Worm (Caenorhabditis elegans) whole organism, L1 larva: ENCODE data around the gene bas-1.

ENCODE experiments used
- C04F5.9 ChIP-seq: sonication (generic microtip); optimal IDR thresholded peaks from 2 replicates; lab custom pipeline; 2016; ENCODE audit warnings: missing genetic modification characterization, missing compliant biosample characterization
- C16A3.4 ChIP-seq: fragments of 150-350 bp; optimal IDR thresholded peaks from 2 replicates; lab custom pipeline; 2014; ENCODE audit warnings: missing biosample characterization, missing genetic modification characterization
- F16B12.6 ChIP-seq: fragments of 150-350 bp; optimal IDR thresholded peaks from 2 replicates; lab custom pipeline; 2014; ENCODE audit warnings: missing biosample characterization, missing genetic modification characterization
- aly-2 ChIP-seq: fragments of 150-350 bp; optimal IDR thresholded peaks from 2 replicates; lab custom pipeline; 2014; ENCODE audit warnings: missing biosample characterization, missing genetic modification characterization
- ama-1 ChIP-seq: fragments of 150-350 bp; optimal IDR thresholded peaks from 2 replicates; lab custom pipeline; 2014
- ceh-8 ChIP-seq: fragments of 200-800 bp; sonication (Bioruptor generic); optimal IDR thresholded peaks from 2 replicates; lab custom pipeline; 2018; ENCODE audit warnings: mild to moderate bottlenecking, missing genetic modification characterization, moderate library complexity, missing compliant biosample characterization
- ceh-88 ChIP-seq: fragments of 200-800 bp; sonication (Bioruptor generic); IDR thresholded peaks from 2 replicates; pipeline ENCODE4 v1.3.6; 2022; ENCODE audit warnings: missing genetic modification characterization, missing compliant biosample characterization
- efl-1 ChIP-seq, 4 experiments: fragments of 150-350 bp; optimal IDR thresholded peaks in 3 of 4; peaks in 1 of 4; 1 replicate in 1 of 4; 2 replicates in 3 of 4; lab custom pipeline; 2014; ENCODE audit warnings: missing biosample characterization in 2 of 4, missing genetic modification characterization in 2 of 4, missing genetic modification reagents in 2 of 4
- egl-13 ChIP-seq: sonication (generic microtip); optimal IDR thresholded peaks from 2 replicates; lab custom pipeline; 2016; ENCODE audit warnings: missing genotype, missing genetic modification reagents, missing genetic modification characterization, missing compliant biosample characterization
- elt-2 ChIP-seq: sonication (generic microtip); optimal IDR thresholded peaks from 2 replicates; lab custom pipeline; 2016; ENCODE audit warnings: missing genetic modification characterization, mild to moderate bottlenecking, inconsistent platforms, missing compliant biosample characterization, missing genetic modification reagents
- elt-3 ChIP-seq, 6 experiments: fragments of 150-350 bp in 1 of 6; sonication (generic microtip); optimal IDR thresholded peaks; 2 replicates each; lab custom pipeline; 2017 to 2018; ENCODE audit warnings: missing biosample characterization in 6 of 6, missing genetic modification characterization in 6 of 6, inconsistent platforms in 1 of 6
- fkh-10 ChIP-seq: sonication (generic microtip); optimal IDR thresholded peaks from 2 replicates; lab custom pipeline; 2017; ENCODE audit warnings: missing biosample characterization, missing genetic modification reagents, missing genetic modification characterization
- fkh-4 ChIP-seq: sonication (generic microtip); optimal IDR thresholded peaks from 2 replicates; lab custom pipeline; 2016; ENCODE audit warnings: missing compliant biosample characterization, missing genetic modification characterization, borderline replicate concordance
- fos-1 ChIP-seq: fragments of 150-350 bp; optimal IDR thresholded peaks from 2 replicates; lab custom pipeline; 2014; ENCODE audit warnings: missing biosample characterization, missing genetic modification characterization
- grh-1 ChIP-seq: fragments of 200-800 bp; sonication (Bioruptor generic); IDR thresholded peaks from 2 replicates; pipeline ENCODE4 v1.3.6; 2022; ENCODE audit warnings: missing genetic modification reagents, missing genetic modification characterization, missing compliant biosample characterization
- hlh-17 ChIP-seq: fragments of 200-800 bp; sonication (Bioruptor generic); optimal IDR thresholded peaks from 2 replicates; lab custom pipeline; 2018; ENCODE audit warnings: missing genetic modification characterization, mild to moderate bottlenecking, missing compliant biosample characterization, moderate library complexity, borderline replicate concordance
- hlh-4 ChIP-seq: sonication (generic microtip); optimal IDR thresholded peaks from 2 replicates; lab custom pipeline; 2016; ENCODE audit warnings: mild to moderate bottlenecking, missing genetic modification characterization, missing compliant biosample characterization
- hpl-2 ChIP-seq: fragments of 150-350 bp; optimal IDR thresholded peaks from 2 replicates; lab custom pipeline; 2014; ENCODE audit warnings: missing biosample characterization, missing genetic modification reagents, missing genetic modification characterization
- lin-13 ChIP-seq: fragments of 150-350 bp; optimal IDR thresholded peaks from 2 replicates; lab custom pipeline; 2014; ENCODE audit warnings: missing biosample characterization, missing genetic modification reagents, missing genetic modification characterization
- lin-14 ChIP-seq: fragments of 200-800 bp; sonication (Bioruptor generic); optimal IDR thresholded peaks from 2 replicates; lab custom pipeline; 2018; ENCODE audit warnings: mild to moderate bottlenecking, missing genetic modification characterization, moderate library complexity, missing compliant biosample characterization
- lin-35 ChIP-seq, 2 experiments: fragments of 150-350 bp; optimal IDR thresholded peaks; 2 replicates each; lab custom pipeline; 2014; ENCODE audit warnings: missing biosample characterization in 2 of 2, missing genetic modification characterization in 2 of 2, missing genetic modification reagents in 2 of 2
- lin-39 ChIP-seq: fragments of 150-350 bp; optimal IDR thresholded peaks from 2 replicates; lab custom pipeline; 2014; ENCODE audit warnings: missing biosample characterization, missing genetic modification reagents, missing genetic modification characterization
- lir-3 ChIP-seq: sonication (generic microtip); optimal IDR thresholded peaks from 2 replicates; lab custom pipeline; 2016; ENCODE audit warnings: mild to moderate bottlenecking, missing genetic modification characterization, moderate library complexity, missing compliant biosample characterization; ENCODE audit not compliant: poor library complexity
- mab-9 ChIP-seq: fragments of 200-800 bp; sonication (Bioruptor generic); IDR thresholded peaks from 2 replicates; pipeline ENCODE4 v1.3.6; 2022; ENCODE audit warnings: missing genetic modification reagents, missing genetic modification characterization, missing compliant biosample characterization
- mdl-1 ChIP-seq, 2 experiments: fragments of 150-350 bp; optimal IDR thresholded peaks; 2 replicates each; lab custom pipeline; 2014 to 2017; ENCODE audit warnings: missing biosample characterization in 2 of 2, missing genetic modification characterization in 2 of 2, inconsistent platforms in 1 of 2
- mef-2 ChIP-seq: fragments of 150-350 bp; optimal IDR thresholded peaks from 2 replicates; lab custom pipeline; 2014; ENCODE audit warnings: missing biosample characterization, missing genetic modification characterization
- nhr-12 ChIP-seq: sonication (generic microtip); optimal IDR thresholded peaks from 2 replicates; lab custom pipeline; 2017; ENCODE audit warnings: missing biosample characterization, missing genetic modification characterization
- nhr-20 ChIP-seq: sonication (generic microtip); optimal IDR thresholded peaks from 2 replicates; lab custom pipeline; 2016; ENCODE audit warnings: mild to moderate bottlenecking, missing genetic modification characterization, missing compliant biosample characterization
- nhr-28 ChIP-seq: fragments of 150-350 bp; optimal IDR thresholded peaks from 2 replicates; lab custom pipeline; 2014; ENCODE audit warnings: missing biosample characterization, missing genetic modification characterization
- nhr-47 ChIP-seq: sonication (generic microtip); optimal IDR thresholded peaks from 2 replicates; lab custom pipeline; 2016; ENCODE audit warnings: mild to moderate bottlenecking, missing genetic modification characterization, moderate library complexity, missing compliant biosample characterization
- nhr-76 ChIP-seq: sonication (generic microtip); optimal IDR thresholded peaks from 2 replicates; lab custom pipeline; 2017; ENCODE audit warnings: missing biosample characterization, missing genetic modification characterization
- nhr-77 ChIP-seq: fragments of 150-350 bp; optimal IDR thresholded peaks from 2 replicates; lab custom pipeline; 2014; ENCODE audit warnings: missing biosample characterization, missing genetic modification characterization
- nhr-84 ChIP-seq: sonication (generic microtip); optimal IDR thresholded peaks from 2 replicates; lab custom pipeline; 2017; ENCODE audit warnings: missing biosample characterization, missing genetic modification characterization
- pax-3 ChIP-seq: fragments of 200-800 bp; sonication (Bioruptor generic); optimal IDR thresholded peaks from 2 replicates; lab custom pipeline; 2018; ENCODE audit warnings: mild to moderate bottlenecking, missing genetic modification characterization, moderate library complexity, missing compliant biosample characterization
- skn-1 ChIP-seq: fragments of 150-350 bp; optimal IDR thresholded peaks from 2 replicates; lab custom pipeline; 2014; ENCODE audit warnings: missing biosample characterization, missing genetic modification characterization
- snu-23 ChIP-seq: sonication (generic microtip); optimal IDR thresholded peaks from 2 replicates; lab custom pipeline; 2016; ENCODE audit warnings: missing genetic modification characterization, missing compliant biosample characterization
- sox-4 ChIP-seq: sonication (generic microtip); optimal IDR thresholded peaks from 2 replicates; lab custom pipeline; 2016; ENCODE audit warnings: missing genetic modification characterization, missing compliant biosample characterization
- sup-37 ChIP-seq: fragments of 200-800 bp; sonication (Bioruptor generic); optimal IDR thresholded peaks from 2 replicates; lab custom pipeline; 2018; ENCODE audit warnings: mild to moderate bottlenecking, missing genetic modification characterization, missing compliant biosample characterization
- swsn-7 ChIP-seq: sonication (generic microtip); optimal IDR thresholded peaks from 2 replicates; lab custom pipeline; 2016; ENCODE audit warnings: missing genetic modification characterization, missing compliant biosample characterization
- tbx-2 ChIP-seq: sonication (generic microtip); optimal IDR thresholded peaks from 2 replicates; lab custom pipeline; 2016; ENCODE audit warnings: missing genetic modification characterization, missing compliant biosample characterization
- tlp-1 ChIP-seq: fragments of 150-350 bp; optimal IDR thresholded peaks from 2 replicates; lab custom pipeline; 2014; ENCODE audit warnings: missing biosample characterization, missing genetic modification characterization
- unc-130 ChIP-seq: fragments of 150-350 bp; optimal IDR thresholded peaks from 2 replicates; lab custom pipeline; 2017; ENCODE audit warnings: missing biosample characterization, missing genetic modification characterization, inconsistent platforms
- unc-86 ChIP-seq: sonication (generic microtip); optimal IDR thresholded peaks from 2 replicates; lab custom pipeline; 2016; ENCODE audit warnings: missing genetic modification characterization, missing compliant biosample characterization
- unc-98 ChIP-seq: fragments of 200-800 bp; sonication (Bioruptor generic); IDR thresholded peaks from 2 replicates; pipeline ENCODE4 v1.3.6; 2022; ENCODE audit warnings: missing genetic modification characterization, missing compliant biosample characterization
- vab-15 ChIP-seq: sonication (generic microtip); optimal IDR thresholded peaks from 2 replicates; lab custom pipeline; 2017; ENCODE audit warnings: missing genotype, mild to moderate bottlenecking, missing genetic modification characterization, missing compliant biosample characterization
- xbp-1 ChIP-seq: sonication (generic microtip); optimal IDR thresholded peaks from 2 replicates; lab custom pipeline; 2016; ENCODE audit warnings: missing genetic modification characterization, missing compliant biosample characterization
- zag-1 ChIP-seq: fragments of 150-350 bp; optimal IDR thresholded peaks from 2 replicates; lab custom pipeline; 2014; ENCODE audit warnings: missing biosample characterization, missing genetic modification characterization
- zip-4 ChIP-seq: fragments of 200-800 bp; sonication (Bioruptor generic); optimal IDR thresholded peaks from 2 replicates; lab custom pipeline; 2018; ENCODE audit warnings: mild to moderate bottlenecking, missing genetic modification characterization, moderate library complexity, missing compliant biosample characterization
- ztf-11 ChIP-seq, 2 experiments: sonication (generic microtip); optimal IDR thresholded peaks; 2 replicates each; lab custom pipeline; 2016 to 2017; ENCODE audit warnings: missing genetic modification characterization in 2 of 2, missing biosample characterization in 1 of 2, missing compliant biosample characterization in 1 of 2

The bas-1 gene

DNA sequence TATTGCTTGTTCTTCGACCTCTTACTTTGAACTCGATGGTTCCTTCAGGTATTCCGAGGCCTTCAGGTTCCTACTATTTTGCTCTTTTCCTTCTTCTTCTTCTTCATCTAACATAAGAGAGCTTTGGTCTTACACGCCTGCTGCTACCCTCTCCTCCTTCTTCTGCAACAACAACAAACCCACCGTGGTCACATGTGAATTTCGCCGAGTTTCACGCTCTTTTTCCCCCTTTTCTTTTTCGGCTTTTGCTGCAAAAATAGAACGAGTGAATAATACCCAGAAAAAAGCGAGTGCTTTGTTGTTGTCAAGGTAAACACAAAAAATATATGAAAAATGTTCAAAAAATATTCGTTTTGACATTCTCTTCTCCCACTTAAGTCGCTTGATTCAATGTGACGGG lies 11.3 kb downstream of the bas-1 start (continued):
- TF ChIP-seq ztf-11 (tag; optimal IDR thresholded peaks at IDR 0.05; lab: Kevin White, UChicago) (no peak), nhr-20 (tag; lab: Kevin White, UChicago) (no peak), nhr-47 (tag; lab: Kevin White, UChicago) (no peak), xbp-1 (tag; lab: Kevin White, UChicago) (no peak), lin-13 (no peak), nhr-76 (tag; lab: Kevin White, UChicago) (no peak), egl-13 (tag; lab: Kevin White, UChicago) (no peak), lir-3 (no peak), skn-1 (no peak), unc-86 (tag; lab: Kevin White, UChicago) (peak; percentile 10), mab-9 (GFP tag; lab: Robert Waterston, UW) (no peak), mef-2 (tag; lab: Kevin White, UChicago) (peak; percentile 35), zag-1 (tag; lab: Kevin White, UChicago) (no peak), fos-1 (tag; lab: Kevin White, UChicago) (no peak), F16B12.6 (no peak), hlh-17 (GFP tag; lab: Kevin White, UChicago) (no peak), zip-4 (GFP tag; lab: Kevin White, UChicago) (no peak), nhr-28 (tag; lab: Kevin White, UChicago) (no peak), unc-130 (tag; lab: Kevin White, UChicago) (no peak), ceh-88 (GFP tag; lab: Robert Waterston, UW) (no peak), nhr-12 (tag; lab: Kevin White, UChicago) (no peak), sox-4 (no peak), tbx-2 (tag; lab: Kevin White, UChicago) (no peak), lin-14 (peak; percentile 70), C16A3.4 (tag; lab: Kevin White, UChicago) (no peak), fkh-10 (no peak), lin-39 (tag; lab: Kevin White, UChicago) (no peak), ama-1 (no peak), hlh-4 (no peak), aly-2 (tag; lab: Kevin White, UChicago) (no peak), efl-1 (optimal IDR thresholded peaks at IDR 0.05; lab: Kevin White, UChicago) (no peak), efl-1 (GFP tag; optimal IDR thresholded peaks at IDR 0.05 in 1 of 2; lab: Kevin White, UChicago) (peak in 1 of 2 experiments; percentile 21), grh-1 (GFP tag; lab: Robert Waterston, UW) (no peak), lin-35 (GFP tag; optimal IDR thresholded peaks at IDR 0.05; lab: Kevin White, UChicago) (no peak), tlp-1 (tag; lab: Kevin White, UChicago) (no peak), unc-98 (GFP tag; lab: Robert Waterston, UW) (no peak), nhr-84 (tag; lab: Kevin White, UChicago) (no peak), elt-2 (tag; lab: Kevin White, UChicago) (no peak), mdl-1 (tag; optimal IDR thresholded peaks at IDR 0.05; lab: Kevin White, UChicago) (peak in 1 of 2 experiments; percentile 34), swsn-7 (tag; lab: Kevin White, UChicago) (no peak), snu-23 (GFP tag; lab: Kevin White, UChicago) (peak; percentile 4), ceh-8 (GFP tag; lab: Kevin White, UChicago) (no peak), fkh-4 (tag; lab: Kevin White, UChicago) (no peak), pax-3 (tag; lab: Kevin White, UChicago) (no peak), sup-37 (GFP tag; lab: Kevin White, UChicago) (no peak), hpl-2 (GFP tag; lab: Kevin White, UChicago) (no peak), vab-15 (tag; lab: Kevin White, UChicago) (no peak), C04F5.9 (tag; lab: Kevin White, UChicago) (no peak), nhr-77 (no peak), elt-3 (tag; optimal IDR thresholded peaks at IDR 0.05; lab: Kevin White, UChicago) (no peak)
